Worm (Caenorhabditis elegans) whole organism, young adult: ENCODE measurements around the gene clec-195.

Experiments
- B0019.2 ChIP-seq: fragments of 200-800 bp; sonication (Bioruptor generic); conservative IDR thresholded peaks from 2 replicates; pipeline ENCODE4 v1.3.6; 2022; ENCODE audit warnings: missing genetic modification reagents, missing genetic modification characterization, missing compliant biosample characterization
- F22D6.2 ChIP-seq: sonication (generic microtip); optimal IDR thresholded peaks from 2 replicates; lab custom pipeline; 2016; ENCODE audit warnings: mild to moderate bottlenecking, missing genetic modification characterization, missing compliant biosample characterization
- F55B11.4 ChIP-seq: sonication (generic microtip); optimal IDR thresholded peaks from 2 replicates; lab custom pipeline; 2016; ENCODE audit warnings: missing compliant biosample characterization, missing genetic modification characterization, borderline replicate concordance; ENCODE audit not compliant: insufficient read depth
- F57A8.1 ChIP-seq: fragments of 200-800 bp; sonication (Bioruptor generic); optimal IDR thresholded peaks from 2 replicates; lab custom pipeline; 2018; ENCODE audit warnings: mild to moderate bottlenecking, missing genetic modification characterization, moderate library complexity, missing compliant biosample characterization
- K12H6.12 ChIP-seq: fragments of 200-800 bp; sonication (Bioruptor generic); optimal IDR thresholded peaks from 2 replicates; lab custom pipeline; 2018; ENCODE audit warnings: mild to moderate bottlenecking, missing genetic modification characterization, missing compliant biosample characterization
- T07F8.4 ChIP-seq: sonication (generic microtip); optimal IDR thresholded peaks from 2 replicates; lab custom pipeline; 2016; ENCODE audit warnings: mild to moderate bottlenecking, missing genetic modification characterization, moderate library complexity, missing compliant biosample characterization
- Y53G8AR.9 ChIP-seq: fragments of 200-800 bp; sonication (Bioruptor generic); conservative IDR thresholded peaks from 2 replicates; pipeline ENCODE4 v1.3.6; 2022; ENCODE audit warnings: missing genetic modification reagents, missing genetic modification characterization, missing compliant biosample characterization
- Y67H2A.10 ChIP-seq: fragments of 200-800 bp; sonication (Bioruptor generic); conservative IDR thresholded peaks from 2 replicates; pipeline ENCODE4 v1.3.6; 2022; ENCODE audit warnings: missing genetic modification reagents, missing genetic modification characterization, missing compliant biosample characterization
- Y79H2A.3 ChIP-seq: fragments of 200-800 bp; sonication (Bioruptor generic); conservative IDR thresholded peaks from 2 replicates; pipeline ENCODE4 v1.3.6; 2022; ENCODE audit warnings: missing genetic modification reagents, missing genetic modification characterization, missing compliant biosample characterization
- ZK185.1 ChIP-seq: sonication (generic microtip); optimal IDR thresholded peaks from 2 replicates; lab custom pipeline; 2016; ENCODE audit warnings: mild to moderate bottlenecking, missing genetic modification characterization, missing compliant biosample characterization; ENCODE audit not compliant: poor library complexity, severe bottlenecking
- ama-1 ChIP-seq, 3 experiments: fragments of 150-350 bp in 1 of 3; sonication (generic microtip) in 2 of 3; optimal IDR thresholded peaks; 2 replicates each; lab custom pipeline; 2014 to 2018; ENCODE audit warnings: missing biosample characterization in 2 of 3, missing genetic modification characterization in 2 of 3, missing genetic modification reagents in 2 of 3
- attf-6 ChIP-seq: fragments of 200-800 bp; sonication (Bioruptor generic); IDR thresholded peaks from 2 replicates; pipeline ENCODE4 v1.3.6; 2022; ENCODE audit warnings: missing genetic modification reagents, missing genetic modification characterization, missing compliant biosample characterization
- ceh-100 ChIP-seq: fragments of 200-800 bp; sonication (Bioruptor generic); IDR thresholded peaks from 2 replicates; pipeline ENCODE4 v1.3.6; 2022; ENCODE audit warnings: missing genetic modification reagents, missing genetic modification characterization, missing compliant biosample characterization
- ceh-79 ChIP-seq: sonication (generic microtip); optimal IDR thresholded peaks from 2 replicates; lab custom pipeline; 2017; ENCODE audit warnings: mild to moderate bottlenecking, missing genetic modification characterization, missing compliant biosample characterization
- die-1 ChIP-seq: sonication (generic microtip); optimal IDR thresholded peaks from 2 replicates; lab custom pipeline; 2016; ENCODE audit warnings: missing genotype, mild to moderate bottlenecking, missing genetic modification characterization, missing compliant biosample characterization
- dpff-1 ChIP-seq: sonication (generic microtip); optimal IDR thresholded peaks from 2 replicates; lab custom pipeline; 2017; ENCODE audit warnings: mild to moderate bottlenecking, missing genetic modification characterization, missing compliant biosample characterization
- egl-18 ChIP-seq: fragments of 200-800 bp; sonication (Bioruptor generic); IDR thresholded peaks from 2 replicates; pipeline ENCODE4 v1.3.6; 2022; ENCODE audit warnings: missing genetic modification reagents, missing genetic modification characterization, missing compliant biosample characterization
- egl-44 ChIP-seq: fragments of 200-800 bp; sonication (Bioruptor generic); IDR thresholded peaks from 2 replicates; pipeline ENCODE4 v1.3.6; 2022; ENCODE audit warnings: missing genetic modification reagents, missing genetic modification characterization, missing compliant biosample characterization
- fkh-3 ChIP-seq: sonication (generic microtip); optimal IDR thresholded peaks from 2 replicates; lab custom pipeline; 2016; ENCODE audit warnings: mild to moderate bottlenecking, missing genetic modification characterization, missing compliant biosample characterization
- hlh-26 ChIP-seq: fragments of 200-800 bp; sonication (Bioruptor generic); conservative IDR thresholded peaks from 2 replicates; pipeline ENCODE4 v1.3.6; 2022; ENCODE audit warnings: missing genetic modification reagents, missing genetic modification characterization, missing compliant biosample characterization
- hmg-20 ChIP-seq: fragments of 200-800 bp; sonication (Bioruptor generic); IDR thresholded peaks from 2 replicates; pipeline ENCODE4 v1.3.6; 2022; ENCODE audit warnings: missing genetic modification reagents, missing genetic modification characterization, missing compliant biosample characterization
- hsf-1 ChIP-seq: fragments of 200-800 bp; sonication (Bioruptor generic); IDR thresholded peaks from 2 replicates; pipeline ENCODE4 v1.3.6; 2022; ENCODE audit warnings: missing genetic modification reagents, missing genetic modification characterization, missing compliant biosample characterization
- lag-1 ChIP-seq: fragments of 200-800 bp; sonication (Bioruptor generic); IDR thresholded peaks from 2 replicates; pipeline ENCODE4 v1.3.6; 2022; ENCODE audit warnings: missing genetic modification reagents, missing genetic modification characterization, missing compliant biosample characterization
- let-526 ChIP-seq: fragments of 200-800 bp; sonication (Bioruptor generic); IDR thresholded peaks from 2 replicates; pipeline ENCODE4 v1.3.6; 2022; ENCODE audit warnings: missing genetic modification reagents, missing genetic modification characterization, missing compliant biosample characterization
- let-607 ChIP-seq, 2 experiments: fragments of 200-800 bp in 1 of 2; sonication (Bioruptor generic) in 1 of 2; sonication (generic microtip) in 1 of 2; optimal IDR thresholded peaks; 2 replicates each; lab custom pipeline; 2016 to 2018; ENCODE audit warnings: mild to moderate bottlenecking in 2 of 2, missing compliant biosample characterization in 2 of 2, missing genetic modification characterization in 2 of 2, moderate library complexity in 2 of 2, missing genotype in 1 of 2
- madf-10 ChIP-seq: sonication (generic microtip); optimal IDR thresholded peaks from 2 replicates; lab custom pipeline; 2016; ENCODE audit warnings: mild to moderate bottlenecking, missing genetic modification characterization, missing compliant biosample characterization
- madf-6 ChIP-seq: fragments of 200-800 bp; sonication (Bioruptor generic); IDR thresholded peaks from 2 replicates; pipeline ENCODE4 v1.3.6; 2022; ENCODE audit warnings: missing genetic modification reagents, missing genetic modification characterization, missing compliant biosample characterization
- mcd-1 ChIP-seq: fragments of 200-800 bp; sonication (Bioruptor generic); IDR thresholded peaks from 2 replicates; pipeline ENCODE4 v1.3.6; 2022; ENCODE audit warnings: missing genetic modification reagents, missing genetic modification characterization, missing compliant biosample characterization
- nfya-2 ChIP-seq: fragments of 200-800 bp; sonication (Bioruptor generic); IDR thresholded peaks from 2 replicates; pipeline ENCODE4 v1.3.6; 2022; ENCODE audit warnings: missing genetic modification reagents, missing genetic modification characterization, missing compliant biosample characterization
- nhr-90 ChIP-seq: sonication (generic microtip); optimal IDR thresholded peaks from 2 replicates; lab custom pipeline; 2016; ENCODE audit warnings: missing genotype, mild to moderate bottlenecking, missing genetic modification characterization, missing compliant biosample characterization
- repo-1 ChIP-seq: sonication (generic microtip); optimal IDR thresholded peaks from 2 replicates; lab custom pipeline; 2017; ENCODE audit warnings: mild to moderate bottlenecking, missing genetic modification characterization, missing compliant biosample characterization
- sdz-38 ChIP-seq: sonication (generic microtip); optimal IDR thresholded peaks from 2 replicates; lab custom pipeline; 2016; ENCODE audit warnings: missing genotype, missing genetic modification characterization, missing compliant biosample characterization
- snpc-1.3 ChIP-seq: sonication (generic microtip); optimal IDR thresholded peaks from 2 replicates; lab custom pipeline; 2017; ENCODE audit warnings: missing genetic modification characterization, mild to moderate bottlenecking, missing compliant biosample characterization, antibody characterized with exemption, moderate library complexity, missing genotype, missing genetic modification reagents; ENCODE audit not compliant: insufficient read depth
- snpc-4 ChIP-seq, 5 experiments: fragments of 150-350 bp in 1 of 5; sonication (generic microtip) in 4 of 5; optimal IDR thresholded peaks; 2 replicates each; lab custom pipeline; 2014 to 2018; ENCODE audit warnings: missing genetic modification characterization in 5 of 5, missing biosample characterization in 3 of 5, antibody characterized with exemption in 2 of 5, mild to moderate bottlenecking in 2 of 5, missing compliant biosample characterization in 2 of 5, missing genotype in 2 of 5, moderate library complexity in 2 of 5, missing genetic modification reagents in 1 of 5
- sptf-2 ChIP-seq: fragments of 200-800 bp; sonication (Bioruptor generic); optimal IDR thresholded peaks from 2 replicates; lab custom pipeline; 2018; ENCODE audit warnings: mild to moderate bottlenecking, missing genetic modification characterization, missing compliant biosample characterization
- unc-62 ChIP-seq: fragments of 150-350 bp; optimal IDR thresholded peaks from 2 replicates; lab custom pipeline; 2014; ENCODE audit warnings: missing biosample characterization, missing genetic modification reagents, missing genetic modification characterization
- ztf-18 ChIP-seq: sonication (generic microtip); optimal IDR thresholded peaks from 2 replicates; lab custom pipeline; 2016; ENCODE audit warnings: missing genotype, mild to moderate bottlenecking, missing genetic modification characterization, missing compliant biosample characterization
- ztf-26 ChIP-seq: sonication (generic microtip); optimal IDR thresholded peaks from 2 replicates; lab custom pipeline; 2017; ENCODE audit warnings: missing genetic modification characterization, missing compliant biosample characterization

The clec-195 gene

DNA sequence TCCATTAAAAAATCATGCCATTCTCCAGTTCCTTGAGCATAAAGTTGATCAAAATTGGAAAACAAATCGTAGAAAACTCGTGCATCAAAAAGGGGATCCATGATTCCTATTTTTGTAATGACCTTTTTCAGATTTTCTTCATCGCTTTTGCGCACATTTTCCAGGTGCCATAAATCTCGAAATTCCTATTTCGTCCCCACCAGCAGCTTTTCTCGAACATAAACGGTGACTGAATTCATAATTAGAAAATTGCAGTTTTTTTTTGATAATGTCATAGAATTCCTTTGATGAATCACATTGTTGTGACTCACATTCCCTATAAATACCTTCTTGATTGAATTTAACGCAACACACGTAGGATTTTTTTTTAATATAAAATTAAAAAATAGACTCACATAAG lies 15.1 kb downstream of the clec-195 start, which contains the start of gene nhr-229:
nhr-229 (minus strand) TSS at position 101 of the 400 bp plus-strand sequence.
- TF ChIP-seq sdz-38 (tag; lab: Kevin White, UChicago) (no peak), die-1 (tag; lab: Kevin White, UChicago) (no peak), let-607 (tag; optimal IDR thresholded peaks at IDR 0.05; lab: Kevin White, UChicago) (no peak), hlh-26 (GFP tag; lab: Robert Waterston, UW) (no peak), ama-1 (optimal IDR thresholded peaks at IDR 0.05; lab: Kevin White, UChicago) (no peak), ama-1 (GFP tag; optimal IDR thresholded peaks at IDR 0.05; lab: Kevin White, UChicago) (no peak), ceh-100 (GFP tag; lab: Robert Waterston, UW) (no peak), egl-18 (GFP tag; lab: Robert Waterston, UW) (no peak), ZK185.1 (tag; lab: Kevin White, UChicago) (no peak), sptf-2 (GFP tag; lab: Kevin White, UChicago) (no peak), ztf-18 (tag; lab: Kevin White, UChicago) (no peak), nfya-2 (GFP tag; lab: Robert Waterston, UW) (no peak), B0019.2 (GFP tag; lab: Robert Waterston, UW) (no peak), Y79H2A.3 (GFP tag; lab: Robert Waterston, UW) (no peak)

DNA sequence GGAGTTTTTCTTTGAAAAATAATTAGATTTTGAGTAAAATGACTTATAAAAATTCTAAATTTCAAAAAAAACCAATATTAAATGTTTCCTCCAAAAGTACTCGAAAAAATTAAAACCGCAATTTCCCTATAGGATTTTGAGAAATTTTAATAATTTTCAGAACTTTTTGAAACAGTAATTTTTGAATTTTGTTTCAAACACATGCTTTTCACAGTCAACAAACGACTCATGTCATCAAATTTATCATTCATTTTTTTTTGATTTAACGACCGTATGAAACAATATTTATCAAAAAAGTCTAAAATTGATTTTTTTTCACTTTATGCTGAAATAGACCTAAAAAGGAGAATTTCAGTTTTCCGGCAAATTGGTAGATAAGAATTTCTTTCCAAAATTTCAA lies 19.0 kb downstream of the clec-195 start:
- peak; percentile 72 for TF ChIP-seq attf-6 (GFP tag; lab: Robert Waterston, UW)
- TF ChIP-seq fkh-3 (tag; lab: Kevin White, UChicago), result no peak
- no peak for TF ChIP-seq snpc-4 (GFP tag; optimal IDR thresholded peaks at IDR 0.05; lab: Kevin White, UChicago)
- peak in 2 of 4 experiments; percentile 35 to 69 for TF ChIP-seq snpc-4 (tag; optimal IDR thresholded peaks at IDR 0.05; lab: Kevin White, UChicago)
- TF ChIP-seq nhr-90 (tag; lab: Kevin White, UChicago), result no peak
- TF ChIP-seq madf-6 (GFP tag; lab: Robert Waterston, UW), result no peak
- TF ChIP-seq egl-44 (GFP tag; lab: Robert Waterston, UW), result no peak
- TF ChIP-seq lag-1 (GFP tag; lab: Robert Waterston, UW), result no peak
- no peak for TF ChIP-seq dpff-1 (tag; lab: Kevin White, UChicago)
- TF ChIP-seq repo-1 (tag; lab: Kevin White, UChicago), result no peak
- no peak for TF ChIP-seq Y53G8AR.9 (GFP tag; lab: Robert Waterston, UW)
- no peak for TF ChIP-seq hsf-1 (GFP tag; lab: Robert Waterston, UW)
- TF ChIP-seq, all 124 proteins: peak for 2

DNA sequence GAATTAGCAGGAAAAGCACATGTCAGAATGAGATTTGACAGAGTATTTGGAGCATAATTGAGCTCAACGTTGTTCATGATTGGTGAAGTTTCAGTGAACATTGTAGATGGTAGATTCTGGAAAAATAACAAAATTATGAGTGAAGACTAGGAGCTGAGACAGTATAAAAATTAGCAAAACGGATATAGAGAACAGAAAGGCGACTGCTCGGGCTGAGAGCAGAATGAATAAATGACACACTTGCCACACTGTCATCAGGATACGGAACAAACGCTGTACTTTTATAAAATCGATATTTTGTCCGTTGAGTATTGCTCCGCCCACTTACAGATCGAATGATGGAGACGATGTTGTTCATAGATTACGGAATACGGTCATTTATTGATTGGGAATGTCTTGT lies 20.6 kb downstream of the clec-195 start, which contains the start of gene dct-13:
dct-13 (minus strand) TSS at position 101 of the 400 bp plus-strand sequence.
- TF ChIP-seq ztf-26 (no peak), F57A8.1 (GFP tag; lab: Kevin White, UChicago) (no peak), mcd-1 (GFP tag; lab: Robert Waterston, UW) (no peak), let-526 (no peak), hsf-1 (GFP tag; lab: Robert Waterston, UW) (no peak), F55B11.4 (tag; lab: Kevin White, UChicago) (no peak), unc-62 (GFP tag; lab: Kevin White, UChicago) (no peak), madf-10 (tag; lab: Kevin White, UChicago) (no peak), hmg-20 (GFP tag; lab: Robert Waterston, UW) (no peak)
- TF ChIP-seq, all 124 proteins: peak for 0

DNA sequence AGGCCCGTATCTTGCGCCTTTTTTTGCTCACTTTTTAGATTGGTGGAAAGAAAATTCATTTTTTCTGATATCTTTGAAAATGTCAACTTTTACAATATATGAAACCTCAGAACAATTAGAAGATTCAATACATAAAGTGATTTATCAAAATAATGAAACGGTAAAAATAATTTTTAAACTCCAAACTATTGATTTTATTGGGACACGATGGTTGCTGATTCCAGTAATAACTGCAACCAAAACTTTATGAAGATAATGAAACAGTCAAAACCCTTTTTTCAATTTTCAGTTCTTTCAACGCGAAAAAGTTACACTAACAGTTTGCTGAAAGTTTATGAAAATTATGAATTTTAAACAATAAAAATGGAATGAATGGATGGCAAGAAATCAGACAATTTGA lies 24.5 kb downstream of the clec-195 start:
- TF ChIP-seq snpc-1.3 (tag; lab: Kevin White, UChicago) (no peak), F22D6.2 (no peak), Y67H2A.10 (no peak), snpc-4 (GFP tag; optimal IDR thresholded peaks at IDR 0.05; lab: Kevin White, UChicago) (no peak), snpc-4 (tag; optimal IDR thresholded peaks at IDR 0.05; lab: Kevin White, UChicago) (peak in 3 of 4 experiments; percentile 26 to 59 (median 49)), let-607 (tag; optimal IDR thresholded peaks at IDR 0.05; lab: Kevin White, UChicago) (no peak), T07F8.4 (tag; lab: Kevin White, UChicago) (no peak), attf-6 (GFP tag; lab: Robert Waterston, UW) (peak; percentile 76; the same call in 1 of the 2 replicates), ceh-79 (tag; lab: Kevin White, UChicago) (no peak), K12H6.12 (tag; lab: Kevin White, UChicago) (no peak)
